Worm (Caenorhabditis elegans): ENCODE results near the gene C04E7.3.

Gene C04E7.3

DNA sequence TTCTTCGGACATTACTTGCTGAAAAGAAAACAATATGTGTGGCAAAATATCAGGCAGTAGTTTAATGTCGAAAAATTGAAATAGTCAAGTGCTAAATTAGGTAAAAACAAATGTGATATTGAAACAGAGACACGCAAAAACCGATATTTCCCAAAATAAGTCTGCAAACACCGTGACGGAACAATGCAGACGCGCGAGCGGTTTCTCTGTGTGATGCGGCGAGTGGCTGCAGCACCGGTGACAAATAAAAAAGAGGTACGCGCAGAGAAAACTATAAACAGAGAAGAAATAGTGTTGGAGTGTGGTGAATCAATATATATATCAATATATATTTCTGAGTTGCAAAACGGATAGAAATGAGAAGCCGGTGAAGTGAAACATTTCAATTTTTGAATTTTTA, 35.7 kb upstream of the C04E7.3 start, which contains the start of gene ife-2 (continued):
- no peak for TF ChIP-seq ekl-4 (GFP tag; IDR thresholded peaks at IDR 0.05)
- no peak for TF ChIP-seq T07F8.4 (tag; optimal IDR thresholded peaks at IDR 0.05)
- no peak for TF ChIP-seq aptf-3 (GFP tag; IDR thresholded peaks at IDR 0.05)
- 0 out of 2 replicates have a peak, but pooled peaks have one; percentile 15 for TF ChIP-seq hmg-1.2 (GFP tag; IDR thresholded peaks at IDR 0.05)
- no peak for TF ChIP-seq F10E7.11 (tag; optimal IDR thresholded peaks at IDR 0.05)
- no peak for TF ChIP-seq madf-6 (GFP tag; IDR thresholded peaks at IDR 0.05)
- TF ChIP-seq tbp1 (GFP tag; optimal IDR thresholded peaks at IDR 0.05), result no peak
- TF ChIP-seq C06A6.2 (GFP tag; conservative IDR thresholded peaks at IDR 0.05), result no peak
- no peak for TF ChIP-seq hlh-12 (tag; optimal IDR thresholded peaks at IDR 0.05)
- no peak for TF ChIP-seq tbx-9 (tag; optimal IDR thresholded peaks at IDR 0.05; ENCODE audit: borderline replicate concordance)
- TF ChIP-seq B0261.1 (tag; optimal IDR thresholded peaks at IDR 0.05), result no peak
- TF ChIP-seq lsy-27 (tag; optimal IDR thresholded peaks at IDR 0.05; ENCODE audit: borderline replicate concordance, insufficient read depth), result no peak
- TF ChIP-seq hlh-26 (GFP tag; conservative IDR thresholded peaks at IDR 0.05), result no peak
- TF ChIP-seq dox-1 (GFP tag; IDR thresholded peaks at IDR 0.05), result peak; percentile 50; the same call in 1 of the 2 replicates
- TF ChIP-seq atf-7 (tag; optimal IDR thresholded peaks at IDR 0.05), result no peak
- 0 out of 2 replicates have a peak, but pooled peaks have one; percentile 61 for TF ChIP-seq nfyb-1 (GFP tag; IDR thresholded peaks at IDR 0.05)
- TF ChIP-seq F39B2.1 (GFP tag; IDR thresholded peaks at IDR 0.05), result no peak
- no peak for TF ChIP-seq nfya-2 (GFP tag; IDR thresholded peaks at IDR 0.05)
- TF ChIP-seq egl-18 (GFP tag; IDR thresholded peaks at IDR 0.05), result no peak
- no peak for TF ChIP-seq unc-62 (GFP tag; optimal IDR thresholded peaks at IDR 0.05)
- TF ChIP-seq mxl-1 (tag; optimal IDR thresholded peaks at IDR 0.05), result no peak
- peak; percentile 47; the same call in 1 of the 2 replicates for TF ChIP-seq mcd-1 (GFP tag; IDR thresholded peaks at IDR 0.05)
- TF ChIP-seq T26A5.8 (tag; optimal IDR thresholded peaks at IDR 0.05), result no peak
- TF ChIP-seq mes-4 (tag; optimal IDR thresholded peaks at IDR 0.05), result no peak
- no peak for TF ChIP-seq Y56A3A.18 (GFP tag; IDR thresholded peaks at IDR 0.05)
- peak; percentile 11 for TF ChIP-seq F23B12.7 (tag; optimal IDR thresholded peaks at IDR 0.05; ENCODE audit: insufficient read depth)
- no peak for TF ChIP-seq F57A8.1 (GFP tag; optimal IDR thresholded peaks at IDR 0.05)
- TF ChIP-seq F57C9.4 (tag; optimal IDR thresholded peaks at IDR 0.05), result no peak
- no peak for TF ChIP-seq madf-10 (tag; optimal IDR thresholded peaks at IDR 0.05)
- TF ChIP-seq him-1 (tag; optimal IDR thresholded peaks at IDR 0.05), result no peak
- peak; percentile 75 for TF ChIP-seq ZK185.1 (tag; optimal IDR thresholded peaks at IDR 0.05; ENCODE audit: poor library complexity, severe bottlenecking)
- TF ChIP-seq nhr-120 (GFP tag; IDR thresholded peaks at IDR 0.05), result no peak
- TF ChIP-seq lag-1 (GFP tag; IDR thresholded peaks at IDR 0.05), result no peak
- TF ChIP-seq lin-54 (GFP tag; optimal IDR thresholded peaks at IDR 0.05), result no peak
- TF ChIP-seq nhr-90 (tag; optimal IDR thresholded peaks at IDR 0.05), result no peak
- TF ChIP-seq mel-28 (tag; optimal IDR thresholded peaks at IDR 0.05; ENCODE audit: borderline replicate concordance), result no peak
- no peak for TF ChIP-seq Y95B8A.8 (GFP tag; IDR thresholded peaks at IDR 0.05)
- TF ChIP-seq snpc-4 (GFP tag; optimal IDR thresholded peaks at IDR 0.05), result no peak
- peak in 2 of 4 experiments; percentile 20 to 55 for TF ChIP-seq snpc-4 (tag; optimal IDR thresholded peaks at IDR 0.05)
- no peak for TF ChIP-seq nhr-179 (tag; optimal IDR thresholded peaks at IDR 0.05)
- TF ChIP-seq lin-35 (GFP tag; optimal IDR thresholded peaks at IDR 0.05), result peak in 1 of 3 experiments; percentile 48
- TF ChIP-seq let-607 (tag; optimal IDR thresholded peaks at IDR 0.05), result peak; percentile 53 to 74
- no peak for TF ChIP-seq cebp-2 (GFP tag; IDR thresholded peaks at IDR 0.05)
- no peak for TF ChIP-seq ztf-28 (GFP tag; IDR thresholded peaks at IDR 0.05)
- no peak for TF ChIP-seq ztf-26 (tag; optimal IDR thresholded peaks at IDR 0.05)
- TF ChIP-seq cebp-1 (GFP tag; IDR thresholded peaks at IDR 0.05), result no peak
- TF ChIP-seq cebp-1 (tag; optimal IDR thresholded peaks at IDR 0.05), result no peak
- no peak for TF ChIP-seq F37B4.10 (GFP tag; IDR thresholded peaks at IDR 0.05)
- TF ChIP-seq fkh-3 (tag; optimal IDR thresholded peaks at IDR 0.05), result no peak
